Fruit fly (Drosophila melanogaster) whole organism, embryonic: ENCODE data around the gene h-cup.

Experiments
- Abd-B ChIP-seq: fragments of 200-800 bp; sonication (Bioruptor generic); optimal IDR thresholded peaks from 2 replicates; lab custom pipeline; 2018; ENCODE audit warnings: missing biosample characterization, mild to moderate bottlenecking, missing genetic modification characterization, moderate library complexity
- Adf1 ChIP-seq: fragments of 200-800 bp; sonication (Bioruptor generic); IDR thresholded peaks from 2 replicates; pipeline ENCODE4 v1.3.6; 2022; ENCODE audit warnings: missing biosample characterization, missing genetic modification characterization
- C15 ChIP-seq: fragments of 200-800 bp; sonication (Bioruptor generic); IDR thresholded peaks from 3 replicates; pipeline ENCODE4 v1.3.6; 2022; ENCODE audit warnings: missing biosample characterization, missing genetic modification characterization
- CG10147 ChIP-seq: fragments of 200-800 bp; sonication (Bioruptor generic); optimal IDR thresholded peaks from 2 replicates; lab custom pipeline; 2019; ENCODE audit warnings: missing biosample characterization, mild to moderate bottlenecking, missing genetic modification characterization, moderate library complexity
- CG11723 ChIP-seq: fragments of 200-800 bp; sonication (Bioruptor generic); optimal IDR thresholded peaks from 2 replicates; lab custom pipeline; 2017; ENCODE audit warnings: missing biosample characterization, mild to moderate bottlenecking, missing genetic modification characterization
- CG12155 ChIP-seq: fragments of 200-800 bp; sonication (Bioruptor generic); optimal IDR thresholded peaks from 3 replicates; lab custom pipeline; 2016; ENCODE audit warnings: missing biosample characterization, missing genetic modification characterization
- CG14014 ChIP-seq: fragments of 200-800 bp; sonication (Bioruptor generic); IDR thresholded peaks from 2 replicates; pipeline ENCODE4 v1.3.6; 2022; ENCODE audit warnings: missing biosample characterization, missing genetic modification characterization
- CG15073 ChIP-seq: fragments of 200-800 bp; sonication (Bioruptor generic); optimal IDR thresholded peaks from 2 replicates; lab custom pipeline; 2016; ENCODE audit warnings: missing biosample characterization, missing genetic modification characterization
- CG1529 ChIP-seq: fragments of 200-800 bp; sonication (Bioruptor generic); optimal IDR thresholded peaks from 3 replicates; lab custom pipeline; 2018; ENCODE audit warnings: missing biosample characterization, missing genetic modification characterization
- CG17359 ChIP-seq: fragments of 200-800 bp; sonication (Bioruptor generic); optimal IDR thresholded peaks from 3 replicates; lab custom pipeline; 2018; ENCODE audit warnings: missing biosample characterization, mild to moderate bottlenecking, missing genetic modification characterization, moderate library complexity
- CG1792 ChIP-seq: fragments of 200-800 bp; sonication (Bioruptor generic); optimal IDR thresholded peaks from 2 replicates; lab custom pipeline; 2016; ENCODE audit warnings: missing biosample characterization, missing genetic modification characterization
- CG18011 ChIP-seq: fragments of 200-800 bp; sonication (Bioruptor generic); optimal IDR thresholded peaks from 2 replicates; lab custom pipeline; 2017; ENCODE audit warnings: missing biosample characterization, missing genetic modification characterization, mild to moderate bottlenecking, moderate library complexity, missing genotype
- CG2199 ChIP-seq: fragments of 200-800 bp; sonication (Bioruptor generic); IDR thresholded peaks from 3 replicates; pipeline ENCODE4 v1.3.6; 2022; ENCODE audit warnings: missing biosample characterization, missing genetic modification characterization
- CG2712 ChIP-seq: fragments of 200-800 bp; optimal IDR thresholded peaks from 3 replicates; lab custom pipeline; 2019; ENCODE audit warnings: missing biosample characterization, mild to moderate bottlenecking, missing genetic modification characterization, moderate library complexity
- CG3407 ChIP-seq: fragments of 200-800 bp; sonication (Bioruptor generic); optimal IDR thresholded peaks from 2 replicates; lab custom pipeline; 2018; ENCODE audit warnings: missing biosample characterization, mild to moderate bottlenecking, missing genetic modification characterization
- CG4820 ChIP-seq: fragments of 200-800 bp; sonication (Bioruptor generic); optimal IDR thresholded peaks from 3 replicates; lab custom pipeline; 2016; ENCODE audit warnings: missing biosample characterization, missing genetic modification characterization
- CG4854 ChIP-seq: fragments of 200-800 bp; sonication (Bioruptor generic); optimal IDR thresholded peaks from 2 replicates; lab custom pipeline; 2016; ENCODE audit warnings: missing biosample characterization, missing genetic modification characterization, inconsistent platforms
- D19B ChIP-seq: fragments of 200-800 bp; sonication (Bioruptor generic); optimal IDR thresholded peaks from 2 replicates; lab custom pipeline; 2017; ENCODE audit warnings: missing biosample characterization, mild to moderate bottlenecking, missing genetic modification characterization
- Deaf1 ChIP-seq: fragments of 200-800 bp; optimal IDR thresholded peaks from 3 replicates; lab custom pipeline; 2019; ENCODE audit warnings: missing biosample characterization, mild to moderate bottlenecking, missing genetic modification characterization, moderate library complexity
- Gug ChIP-seq: fragments of 200-800 bp; sonication (Bioruptor generic); IDR thresholded peaks from 4 replicates; pipeline ENCODE4 v1.3.6; 2022; ENCODE audit warnings: missing biosample characterization, missing genetic modification characterization
- HmgD ChIP-seq: fragments of 200-800 bp; sonication (Bioruptor generic); optimal IDR thresholded peaks from 3 replicates; lab custom pipeline; 2016; ENCODE audit warnings: missing biosample characterization, missing genetic modification characterization
- HmgZ ChIP-seq: fragments of 200-800 bp; sonication (Bioruptor generic); optimal IDR thresholded peaks from 2 replicates; lab custom pipeline; 2018; ENCODE audit warnings: missing biosample characterization, mild to moderate bottlenecking, missing genetic modification characterization
- Hr78 ChIP-seq, 2 experiments: fragments of 200-800 bp in 1 of 2; fragments of >200 bp in 1 of 2; sonication (Bioruptor generic) in 1 of 2; optimal IDR thresholded peaks; 2 replicates each; lab custom pipeline; 2017 to 2019; ENCODE audit warnings: missing biosample characterization in 2 of 2, missing genetic modification characterization in 2 of 2, mild to moderate bottlenecking in 1 of 2, moderate library complexity in 1 of 2
- Hsf ChIP-seq: fragments of 200-800 bp; sonication (Bioruptor generic); optimal IDR thresholded peaks from 3 replicates; lab custom pipeline; 2016; ENCODE audit warnings: missing biosample characterization, missing genetic modification characterization
- Mes4 ChIP-seq: fragments of 200-800 bp; sonication (Bioruptor generic); optimal IDR thresholded peaks from 2 replicates; lab custom pipeline; 2016; ENCODE audit warnings: missing biosample characterization, missing genetic modification characterization
- Mrtf ChIP-seq: fragments of 200-800 bp; sonication (Bioruptor generic); IDR thresholded peaks from 3 replicates; pipeline ENCODE4 v1.3.6; 2022; ENCODE audit warnings: missing biosample characterization, missing genetic modification characterization
- NC2β ChIP-seq: fragments of 200-800 bp; sonication (Bioruptor generic); optimal IDR thresholded peaks from 2 replicates; lab custom pipeline; 2016; ENCODE audit warnings: missing biosample characterization, missing genetic modification characterization
- ab ChIP-seq: fragments of 200-800 bp; sonication (Bioruptor generic); optimal IDR thresholded peaks from 2 replicates; lab custom pipeline; 2016; ENCODE audit warnings: missing biosample characterization, missing genetic modification characterization
- ac ChIP-seq: fragments of 200-800 bp; sonication (Bioruptor generic); optimal IDR thresholded peaks from 3 replicates; lab custom pipeline; 2017; ENCODE audit warnings: missing biosample characterization, mild to moderate bottlenecking, missing genetic modification characterization
- al ChIP-seq: fragments of 200-800 bp; sonication (Bioruptor generic); IDR thresholded peaks from 2 replicates; pipeline ENCODE4 v1.3.6; 2022; ENCODE audit warnings: missing biosample characterization, missing genetic modification characterization
- aop ChIP-seq: fragments of 200-800 bp; sonication (Bioruptor generic); IDR thresholded peaks from 2 replicates; pipeline ENCODE4 v1.3.6; 2022; ENCODE audit warnings: missing biosample characterization, missing genetic modification characterization
- bab2 ChIP-seq: fragments of 200-800 bp; sonication (Bioruptor generic); optimal IDR thresholded peaks from 2 replicates; lab custom pipeline; 2016; ENCODE audit warnings: missing biosample characterization, missing genetic modification characterization
- gfzf ChIP-seq: fragments of 200-800 bp; sonication (Bioruptor generic); optimal IDR thresholded peaks from 2 replicates; lab custom pipeline; 2016; ENCODE audit warnings: missing biosample characterization, mild to moderate bottlenecking, missing genetic modification characterization, moderate library complexity
- ind ChIP-seq: fragments of 200-800 bp; sonication (Bioruptor generic); optimal IDR thresholded peaks from 3 replicates; lab custom pipeline; 2016; ENCODE audit warnings: missing biosample characterization, missing genetic modification characterization
- lbe ChIP-seq: fragments of 200-800 bp; sonication (Bioruptor generic); optimal IDR thresholded peaks from 2 replicates; lab custom pipeline; 2016; ENCODE audit warnings: missing biosample characterization, mild to moderate bottlenecking, missing genetic modification characterization
- maf-S ChIP-seq: fragments of 200-800 bp; sonication (Bioruptor generic); optimal IDR thresholded peaks from 2 replicates; lab custom pipeline; 2016; ENCODE audit warnings: missing biosample characterization, missing genetic modification characterization
- pum ChIP-seq: fragments of 200-800 bp; sonication (Bioruptor generic); optimal IDR thresholded peaks from 2 replicates; lab custom pipeline; 2016; ENCODE audit warnings: missing biosample characterization, missing genetic modification characterization
- repo ChIP-seq: fragments of 200-800 bp; sonication (Bioruptor generic); optimal IDR thresholded peaks from 2 replicates; lab custom pipeline; 2016; ENCODE audit warnings: missing biosample characterization, missing genetic modification characterization
- slbo ChIP-seq: fragments of 200-800 bp; sonication (Bioruptor generic); IDR thresholded peaks from 2 replicates; pipeline ENCODE4 v1.3.6; 2022; ENCODE audit warnings: missing biosample characterization, missing genetic modification characterization
- sr ChIP-seq: fragments of 200-800 bp; sonication (Bioruptor generic); IDR thresholded peaks from 3 replicates; pipeline ENCODE4 v1.3.6; 2022; ENCODE audit warnings: missing biosample characterization, missing genetic modification characterization
- ssp ChIP-seq: fragments of 200-800 bp; sonication (Bioruptor generic); IDR thresholded peaks from 2 replicates; pipeline ENCODE4 v1.3.6; 2022; ENCODE audit warnings: missing biosample characterization, missing genetic modification characterization
- sug ChIP-seq: fragments of 200-800 bp; optimal IDR thresholded peaks from 2 replicates; lab custom pipeline; 2019; ENCODE audit warnings: missing biosample characterization, mild to moderate bottlenecking, missing genetic modification characterization, moderate library complexity
- tin ChIP-seq: fragments of 200-800 bp; sonication (Bioruptor generic); optimal IDR thresholded peaks from 3 replicates; lab custom pipeline; 2016; ENCODE audit warnings: missing biosample characterization, missing genetic modification characterization
- tll ChIP-seq, 2 experiments: fragments of 200-800 bp in 1 of 2; fragments of >200 bp in 1 of 2; sonication (Bioruptor generic) in 1 of 2; optimal IDR thresholded peaks; 2 replicates each; lab custom pipeline; 2017 to 2019; ENCODE audit warnings: missing biosample characterization in 2 of 2, missing genetic modification characterization in 2 of 2, mild to moderate bottlenecking in 1 of 2, moderate library complexity in 1 of 2
- tna ChIP-seq: fragments of 200-800 bp; sonication (Bioruptor generic); IDR thresholded peaks from 2 replicates; pipeline ENCODE4 v1.3.6; 2022; ENCODE audit warnings: missing biosample characterization, missing genetic modification characterization; ENCODE audit not compliant: partially characterized antibody
- unpg ChIP-seq: fragments of 200-800 bp; sonication (Bioruptor generic); optimal IDR thresholded peaks from 3 replicates; lab custom pipeline; 2018; ENCODE audit warnings: missing biosample characterization, mild to moderate bottlenecking, missing genetic modification characterization, moderate library complexity
- vvl ChIP-seq: fragments of 200-800 bp; sonication (Bioruptor generic); IDR thresholded peaks from 2 replicates; pipeline ENCODE4 v1.3.6; 2022; ENCODE audit warnings: missing biosample characterization, missing genetic modification characterization
- zen ChIP-seq: fragments of 200-800 bp; sonication (Bioruptor generic); optimal IDR thresholded peaks from 3 replicates; lab custom pipeline; 2018; ENCODE audit warnings: missing biosample characterization, mild to moderate bottlenecking, missing genetic modification characterization, moderate library complexity
- zfh2 ChIP-seq: fragments of 200-800 bp; sonication (Bioruptor generic); optimal IDR thresholded peaks from 2 replicates; lab custom pipeline; 2016; ENCODE audit warnings: missing biosample characterization, missing genetic modification characterization

Gene h-cup

DNA sequence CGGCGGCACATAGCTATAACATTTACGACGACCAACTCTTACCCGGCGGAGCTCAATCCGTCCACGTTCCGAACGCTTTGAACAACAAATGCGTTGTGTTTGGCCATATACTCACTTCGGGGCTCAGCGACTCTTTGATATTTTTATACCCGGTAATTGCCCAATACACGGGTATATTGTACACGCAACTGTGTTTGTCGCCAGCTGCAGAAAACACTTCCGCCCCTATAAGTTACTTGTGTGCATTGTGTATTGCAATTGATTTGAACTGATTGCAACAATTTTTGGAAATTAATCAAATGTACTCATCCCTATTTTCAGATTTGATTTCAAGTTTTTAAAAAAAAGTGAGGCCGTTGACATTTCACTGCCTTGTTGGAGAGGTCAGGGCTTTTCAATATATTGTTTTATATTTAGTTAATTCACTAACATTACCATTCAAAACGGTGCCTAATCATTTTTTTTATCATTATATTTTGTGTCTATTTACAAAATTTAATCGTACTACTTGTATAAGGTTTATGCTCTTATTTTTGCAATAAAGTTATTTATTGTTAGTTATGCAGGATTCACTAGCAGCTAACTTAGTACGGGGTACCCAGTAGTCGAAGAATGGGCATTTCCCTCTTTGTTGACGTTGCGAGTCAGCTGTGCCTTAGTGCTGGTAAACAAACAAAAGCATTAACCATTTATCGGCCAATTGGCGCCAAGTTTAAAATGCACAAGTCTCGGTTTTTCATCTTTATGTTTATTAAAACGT lies 39.6 kb downstream of the h-cup start, which contains the start of gene Nagk (continued):
- peak; percentile 96 for TF ChIP-seq D19B (GFP tag; lab: Kevin White, UChicago)
- peak; percentile 50 for TF ChIP-seq Deaf1 (tag; lab: Kevin White, UChicago)
- peak; percentile 64 for TF ChIP-seq sug (tag; lab: Kevin White, UChicago)
- 0 out of 3 replicates have a peak, but pooled peaks have one; percentile 50 for TF ChIP-seq CG2199 (GFP tag; lab: Robert Waterston, UW)
- peak; percentile 31 for TF ChIP-seq Mes4
- peak; percentile 39 for TF ChIP-seq CG14014
- no peak for TF ChIP-seq CG15073 (GFP tag; lab: Kevin White, UChicago)
- TF ChIP-seq CG10147 (GFP tag; lab: Kevin White, UChicago), result peak; percentile 50
- TF ChIP-seq Gug (GFP tag; lab: Robert Waterston, UW), result peak; percentile 59; the same call in 2 of the 4 replicates
- TF ChIP-seq aop (GFP tag; lab: Robert Waterston, UW), result 0 out of 2 replicates have a peak, but pooled peaks have one; percentile 24
- no peak for TF ChIP-seq tna
- TF ChIP-seq Adf1, result peak; percentile 31; the same call in 1 of the 2 replicates
- TF ChIP-seq slbo (GFP tag; lab: Robert Waterston, UW), result peak; percentile 71
- no peak for TF ChIP-seq C15 (GFP tag; lab: Robert Waterston, UW)
- TF ChIP-seq unpg, result peak; percentile 11
- peak; percentile 42 for TF ChIP-seq pum (GFP tag; lab: Kevin White, UChicago)
- peak; percentile 43 for TF ChIP-seq CG12155 (GFP tag; lab: Kevin White, UChicago)
- peak; percentile 53 for TF ChIP-seq tin (GFP tag; lab: Kevin White, UChicago)
- TF ChIP-seq CG17359, result peak; percentile 34
- TF ChIP-seq gfzf (GFP tag; lab: Kevin White, UChicago), result no peak
- TF ChIP-seq, all 482 proteins: peak for 277

DNA sequence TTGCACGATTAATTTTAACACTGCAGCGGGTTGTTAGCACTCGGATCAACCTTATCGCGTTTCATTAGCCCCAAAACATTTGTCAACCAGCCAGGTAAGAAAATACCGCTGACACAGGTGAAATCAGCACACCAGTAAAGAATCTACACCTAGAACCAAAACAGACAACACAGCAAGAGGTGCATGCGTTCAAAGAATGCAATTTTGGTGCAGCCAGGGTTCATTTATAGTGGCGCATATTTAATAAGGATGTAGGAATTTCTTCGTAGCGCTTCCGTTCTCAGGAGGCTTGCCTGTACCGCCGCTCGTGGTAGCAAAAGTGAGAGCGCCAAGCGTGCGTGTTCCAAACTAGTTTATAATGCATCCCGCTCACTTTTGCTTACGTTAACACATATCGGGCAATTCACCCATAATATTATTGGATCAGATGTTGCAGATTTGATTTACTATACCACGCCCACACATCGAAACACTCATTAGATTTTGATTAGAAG lies 40.3 kb downstream of the h-cup start:
- TF ChIP-seq CG4820 (GFP tag; lab: Kevin White, UChicago) (no peak), zfh2 (GFP tag; lab: Kevin White, UChicago) (no peak), CG11723 (GFP tag; lab: Kevin White, UChicago) (no peak), CG1529 (no peak), CG1792 (no peak), Mrtf (GFP tag; lab: Robert Waterston, UW) (no peak), CG2712 (tag; lab: Kevin White, UChicago) (no peak), CG3407 (no peak), sr (no peak), al (GFP tag; lab: Robert Waterston, UW) (0 out of 2 replicates have a peak, but pooled peaks have one; percentile 7), Abd-B (GFP tag; lab: Kevin White, UChicago) (no peak), ab (GFP tag; lab: Kevin White, UChicago) (no peak), maf-S (GFP tag; lab: Kevin White, UChicago) (no peak), NC2β (GFP tag; lab: Kevin White, UChicago) (no peak), zen (tag; lab: Kevin White, UChicago) (no peak), HmgD (GFP tag; lab: Kevin White, UChicago) (no peak), bab2 (GFP tag; lab: Kevin White, UChicago) (no peak), Hsf (no peak), tll (GFP tag; optimal IDR thresholded peaks at IDR 0.05; lab: Kevin White, UChicago) (no peak), ac (GFP tag; lab: Kevin White, UChicago) (no peak), Hr78 (GFP tag; optimal IDR thresholded peaks at IDR 0.05; lab: Kevin White, UChicago) (no peak), CG4854 (no peak), tin (GFP tag; lab: Kevin White, UChicago) (no peak), vvl (GFP tag; lab: Robert Waterston, UW) (no peak), HmgZ (no peak), lbe (GFP tag; lab: Kevin White, UChicago) (no peak), ssp (GFP tag; lab: Robert Waterston, UW) (no peak), repo (GFP tag; lab: Kevin White, UChicago) (no peak), ind (GFP tag; lab: Kevin White, UChicago) (peak; percentile 14), CG18011 (GFP tag; lab: Kevin White, UChicago) (no peak)
